Worm (Caenorhabditis elegans) whole organism, dauer: Measurements from ENCODE around the gene F38E11.9.

Experiments used
- unc-62 ChIP-seq: sonication (generic microtip); optimal IDR thresholded peaks from 2 replicates; lab custom pipeline; 2017; ENCODE audit warnings: missing biosample characterization, missing genetic modification reagents, missing genetic modification characterization

The F38E11.9 gene

ce11 chrIV:9443940-9444339 lies at the start of gene F38E11.9:
Gene F38E11.9, minus strand, starts transcription at chrIV:9444040.
- no peak for TF ChIP-seq unc-62 (GFP tag; lab: Kevin White, UChicago)

ce11 chrIV:9490320-9490719 lies 46.5 kb upstream of the F38E11.9 start, which contains the start of gene sru-6:
Gene sru-6, plus strand, starts transcription at chrIV:9490620.
- TF ChIP-seq unc-62 (GFP tag; lab: Kevin White, UChicago): no peak

- no peak for TF ChIP-seq unc-62 (GFP tag; lab: Kevin White, UChicago)
These were observed 44.5 kb upstream of the F38E11.9 start, which contains the start of gene sru-1 for ce11 chrIV:9488315-9488714. Gene sru-1, plus strand, starts transcription at chrIV:9488615.

ce11 chrIV:9486779-9487178 lies 42.9 kb upstream of the F38E11.9 start:
- TF ChIP-seq unc-62 (GFP tag; lab: Kevin White, UChicago): no peak

ce11 chrIV:9485972-9486371 lies 42.1 kb upstream of the F38E11.9 start, which contains the start of gene sru-2:
Gene sru-2, plus strand, starts transcription at chrIV:9486272.
- TF ChIP-seq unc-62 (GFP tag; lab: Kevin White, UChicago): no peak

- TF ChIP-seq unc-62 (GFP tag; lab: Kevin White, UChicago): no peak
These were observed 41.2 kb upstream of the F38E11.9 start, which contains the start of gene gadr-2 for ce11 chrIV:9485040-9485439. Gene gadr-2, minus strand, starts transcription at chrIV:9485140.

DNA sequence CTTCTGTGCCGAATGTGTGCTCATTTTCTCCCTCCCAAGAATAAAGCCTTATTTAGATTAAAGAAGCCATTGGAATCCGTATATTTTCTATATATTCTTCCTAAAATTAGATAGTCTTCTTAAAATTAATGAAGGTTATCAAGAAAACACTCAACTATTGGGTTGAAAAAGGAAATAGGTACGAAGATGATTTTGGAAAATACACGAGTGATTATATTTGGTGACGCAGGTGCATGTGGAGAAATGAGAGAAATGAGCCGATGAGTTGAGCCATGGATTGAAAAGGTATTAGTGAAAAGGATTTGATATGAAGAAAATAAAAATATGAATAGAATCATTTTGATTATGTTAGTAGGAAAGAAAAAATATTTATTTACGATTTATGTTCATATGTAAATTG lies 37.1 kb upstream of the F38E11.9 start, which contains the start of gene cng-3:
Gene cng-3 (minus strand): TSS at position 102 of the 400 bp plus-strand sequence.
- TF ChIP-seq unc-62 (GFP tag; lab: Kevin White, UChicago): no peak

ce11 chrIV:9477135-9477928 lies 33.5 kb upstream of the F38E11.9 start, which contains the start of gene wrt-3:
Gene wrt-3, minus strand, starts transcription at chrIV:9477456.
- TF ChIP-seq unc-62 (GFP tag; lab: Kevin White, UChicago): no peak

DNA sequence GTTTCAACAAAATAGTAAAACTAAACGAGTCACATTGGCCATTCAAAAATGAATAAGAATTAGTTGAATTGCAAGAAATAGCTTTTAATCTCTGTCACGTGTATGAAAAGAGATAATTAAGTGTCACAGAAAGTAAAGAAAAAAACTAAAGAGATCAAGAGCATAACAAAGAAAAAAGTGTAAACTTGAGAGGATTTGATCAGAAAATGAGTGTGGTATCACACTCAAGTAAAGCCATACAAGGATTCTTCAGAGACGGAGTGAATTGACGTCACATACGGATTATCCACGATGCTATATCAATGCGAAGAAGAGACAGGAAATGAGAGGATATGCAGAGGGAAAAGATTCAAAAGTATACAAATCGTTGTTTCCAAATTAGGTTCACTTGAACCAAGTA lies 25.5 kb upstream of the F38E11.9 start:
- no peak for TF ChIP-seq unc-62 (GFP tag; lab: Kevin White, UChicago)

DNA sequence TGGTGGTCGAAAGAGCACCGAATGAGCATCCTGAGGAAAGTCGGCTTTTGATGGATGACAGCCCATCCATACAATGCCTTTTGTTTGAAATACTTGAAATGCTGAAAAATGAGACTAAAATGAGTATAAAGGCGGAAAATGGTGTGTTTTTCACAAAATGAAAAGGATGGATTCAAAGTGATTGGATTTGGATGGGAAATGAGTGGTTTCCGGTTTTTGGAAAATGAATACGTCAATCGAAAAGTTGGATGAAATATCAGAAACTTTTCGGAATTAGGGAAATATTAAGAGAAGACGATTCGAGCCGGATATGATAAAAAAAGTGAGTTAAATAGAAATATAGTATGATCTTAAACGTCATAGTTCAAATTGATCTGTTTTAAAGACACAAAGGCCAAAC lies 23.6 kb upstream of the F38E11.9 start, which contains the start of gene F38E11.6:
Gene F38E11.6 (minus strand): TSS at position 101 of the 400 bp plus-strand sequence.
- TF ChIP-seq unc-62 (GFP tag; lab: Kevin White, UChicago): no peak

- TF ChIP-seq unc-62 (GFP tag; lab: Kevin White, UChicago): no peak
These were observed 20.5 kb upstream of the F38E11.9 start for ce11 chrIV:9464345-9464783.

ce11 chrIV:9459224-9459781 lies 15.5 kb upstream of the F38E11.9 start, which contains the start of gene copb-2:
Gene copb-2, plus strand, starts transcription at chrIV:9459731.
- no peak for TF ChIP-seq unc-62 (GFP tag; lab: Kevin White, UChicago)

DNA sequence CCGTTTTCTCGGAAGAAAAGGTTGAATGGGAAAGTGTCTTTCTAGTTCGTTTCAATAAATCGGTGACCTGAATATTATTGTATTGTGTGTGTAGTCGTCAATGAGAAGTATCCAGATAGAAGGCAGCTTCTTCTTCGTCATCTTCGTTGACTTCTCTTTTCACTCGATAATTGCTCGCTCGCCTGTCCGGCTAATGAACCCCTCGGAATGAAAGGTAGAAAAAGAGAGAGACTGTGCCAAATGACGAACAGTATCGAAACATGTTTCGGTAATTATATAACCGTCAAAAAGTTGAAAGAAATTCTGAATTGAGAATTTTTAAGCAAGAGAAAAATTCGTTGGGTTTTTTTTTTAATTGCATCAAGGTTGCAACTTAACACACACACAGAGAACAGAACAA lies 13.6 kb upstream of the F38E11.9 start, which contains the start of gene cutl-17:
Gene cutl-17 (minus strand): TSS at position 101 of the 400 bp plus-strand sequence.
- no peak for TF ChIP-seq unc-62 (GFP tag; lab: Kevin White, UChicago)

DNA sequence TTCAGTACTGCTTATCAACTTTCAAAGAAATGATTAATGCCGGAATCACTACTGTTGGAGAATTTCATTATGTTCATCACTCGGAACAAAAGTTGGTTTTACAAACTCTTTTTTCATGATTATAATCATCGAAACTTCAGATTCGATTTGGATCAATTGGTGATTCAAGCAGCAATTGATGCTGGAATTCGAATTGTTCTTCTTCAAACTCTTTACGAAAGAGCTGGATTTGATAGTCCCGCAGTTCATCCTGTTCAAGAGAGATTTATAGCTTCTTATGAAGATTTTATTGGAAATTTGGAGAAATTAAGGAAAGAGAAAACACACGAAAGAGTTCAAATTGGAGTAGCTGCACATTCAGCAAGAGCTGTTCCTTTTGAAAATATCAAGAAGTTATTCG lies 8.0 kb upstream of the F38E11.9 start:
- no peak for TF ChIP-seq unc-62 (GFP tag; lab: Kevin White, UChicago)

ce11 chrIV:9450375-9450774 lies 6.5 kb upstream of the F38E11.9 start, which contains the start of gene cpin-1:
Gene cpin-1, plus strand, starts transcription at chrIV:9450675.
- TF ChIP-seq unc-62 (GFP tag; lab: Kevin White, UChicago): no peak

DNA sequence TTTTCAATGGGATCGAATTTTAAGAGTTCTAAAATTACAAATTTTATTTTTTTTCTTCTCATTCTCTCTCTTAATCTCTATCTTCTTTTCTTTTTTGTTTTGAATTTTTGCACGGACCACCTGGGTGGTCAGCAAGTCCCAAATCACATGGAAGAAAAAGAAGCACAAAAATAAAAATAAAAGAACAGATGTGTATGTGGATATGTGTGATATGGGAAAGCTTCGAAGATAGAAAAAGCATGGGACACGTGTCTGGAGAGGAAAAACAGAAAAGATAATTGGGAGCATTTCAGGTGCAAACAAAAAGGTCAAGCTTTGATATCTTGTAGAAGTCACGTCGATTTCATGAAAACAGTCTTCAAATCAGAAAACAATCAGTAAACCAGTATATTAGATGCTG lies 3.4 kb upstream of the F38E11.9 start, which contains the start of gene hsp-12.6:
Gene hsp-12.6 (minus strand): TSS at position 20 of the 400 bp plus-strand sequence.
- TF ChIP-seq unc-62 (GFP tag; lab: Kevin White, UChicago): no peak
